Fruit fly (Drosophila melanogaster): ENCODE measurements around the gene CG17078.

Gene CG17078

DNA sequence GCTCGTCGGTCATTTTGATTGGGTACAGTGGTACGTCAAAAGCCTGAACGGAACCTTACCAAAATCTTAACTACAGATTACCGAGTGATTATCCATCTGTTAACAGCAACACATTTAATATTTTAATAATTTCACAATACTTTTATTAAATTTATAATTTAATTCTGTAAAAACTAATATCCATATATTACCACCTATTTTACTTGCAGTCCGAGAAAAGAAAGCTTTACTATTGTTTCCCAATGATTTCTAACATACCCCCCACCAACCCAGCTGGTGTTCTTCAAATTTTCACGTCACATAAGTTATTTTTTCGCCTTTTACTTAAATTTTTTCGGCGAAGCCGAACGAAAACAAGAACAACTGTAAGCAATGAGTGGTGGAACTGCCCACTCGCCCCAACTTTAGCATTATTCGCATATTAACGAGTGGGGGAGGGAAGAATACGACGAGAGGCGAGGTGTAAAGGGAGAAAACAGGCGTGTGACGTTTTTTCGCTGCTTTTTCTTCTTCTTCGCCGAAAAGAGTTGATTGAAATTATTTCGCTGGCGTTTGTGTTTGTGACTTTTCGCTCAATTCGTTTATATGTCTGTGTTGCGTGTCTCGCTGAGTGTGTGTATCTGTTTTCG is 30.1 kb downstream of the CG17078 start (continued):
- TF ChIP-seq CG10321 (GFP tag; IDR thresholded peaks at IDR 0.05) (no peak), D19B (GFP tag; optimal IDR thresholded peaks at IDR 0.05) (peak; percentile 73), her (GFP tag; optimal IDR thresholded peaks at IDR 0.05) (no peak), sim (GFP tag; IDR thresholded peaks at IDR 0.05) (no peak), CG16813 (GFP tag; IDR thresholded peaks at IDR 0.05; ENCODE audit: partially characterized antibody) (no peak), CG13123 (GFP tag; optimal IDR thresholded peaks at IDR 0.05) (no peak), Dll (GFP tag; IDR thresholded peaks at IDR 0.05; ENCODE audit: partially characterized antibody) (no peak), E2f1 (GFP tag; IDR thresholded peaks at IDR 0.05) (peak; percentile 38; the same call in 1 of the 2 replicates)

DNA sequence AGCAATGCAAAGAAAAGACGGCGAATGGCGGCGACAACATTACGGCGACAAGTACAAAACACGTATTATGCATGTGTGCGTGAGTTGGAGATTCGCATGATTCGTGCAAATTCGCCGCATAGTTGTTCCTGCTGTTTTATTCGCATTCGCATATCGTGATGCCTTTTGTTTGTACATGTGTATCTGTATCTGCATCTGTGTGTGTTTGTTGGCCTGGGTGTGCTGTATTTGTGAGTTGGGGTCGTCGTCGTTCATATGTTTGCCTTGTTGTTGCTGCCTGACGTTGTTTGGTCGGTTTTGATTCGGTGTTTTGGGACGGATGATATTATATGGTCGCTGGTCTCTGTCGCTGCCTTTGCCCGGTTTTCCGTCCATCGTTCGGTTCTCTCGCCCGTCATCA is 30.6 kb downstream of the CG17078 start:
- TF ChIP-seq CG11247 (GFP tag; IDR thresholded peaks at IDR 0.05) (no peak), cas (GFP tag; IDR thresholded peaks at IDR 0.05) (no peak), D (optimal IDR thresholded peaks at IDR 0.05) (peak; percentile 28), D (GFP tag; optimal IDR thresholded peaks at IDR 0.05) (no peak), CG34224 (GFP tag; IDR thresholded peaks at IDR 0.05; ENCODE audit: partially characterized antibody) (peak; percentile 7; the same call in 1 of the 3 replicates), cg (GFP tag; optimal IDR thresholded peaks at IDR 0.05) (peak; percentile 60), Opbp (GFP tag; IDR thresholded peaks at IDR 0.05; ENCODE audit: partially characterized antibody) (no peak), CG16863 (GFP tag; optimal IDR thresholded peaks at IDR 0.05) (no peak), knrl (GFP tag; IDR thresholded peaks at IDR 0.05; ENCODE audit: partially characterized antibody) (no peak), row (GFP tag; IDR thresholded peaks at IDR 0.05) (no peak), Bdp1 (GFP tag; optimal IDR thresholded peaks at IDR 0.05) (no peak), CG16779 (GFP tag; IDR thresholded peaks at IDR 0.05) (no peak), CG17612 (GFP tag; IDR thresholded peaks at IDR 0.05) (no peak), rib (GFP tag; IDR thresholded peaks at IDR 0.05) (peak; percentile 61; the same call in 1 of the 2 replicates), HLH54F (GFP tag; optimal IDR thresholded peaks at IDR 0.05) (no peak), Nf-YA (GFP tag; IDR thresholded peaks at IDR 0.05) (no peak), E2f2 (GFP tag; IDR thresholded peaks at IDR 0.05) (no peak), MBD-R2 (GFP tag; IDR thresholded peaks at IDR 0.05) (no peak), chinmo (GFP tag; IDR thresholded peaks at IDR 0.05; ENCODE audit: partially characterized antibody) (peak; percentile 70; the same call in 2 of the 4 replicates), CG9797 (GFP tag; optimal IDR thresholded peaks at IDR 0.05) (no peak), CG42726 (GFP tag; IDR thresholded peaks at IDR 0.05; ENCODE audit: partially characterized antibody) (no peak), Bgb (GFP tag; IDR thresholded peaks at IDR 0.05; ENCODE audit: partially characterized antibody) (no peak), ab (GFP tag; optimal IDR thresholded peaks at IDR 0.05) (no peak), Bteb2 (GFP tag; optimal IDR thresholded peaks at IDR 0.05) (no peak), Fer1 (GFP tag; optimal IDR thresholded peaks at IDR 0.05) (no peak), Lim3 (GFP tag; IDR thresholded peaks at IDR 0.05) (no peak), Dip2 (GFP tag; IDR thresholded peaks at IDR 0.05) (no peak), usp (GFP tag; optimal IDR thresholded peaks at IDR 0.05) (no peak), Elba2 (GFP tag; optimal IDR thresholded peaks at IDR 0.05) (no peak), hbn (GFP tag; IDR thresholded peaks at IDR 0.05; ENCODE audit: partially characterized antibody) (peak; percentile 16; the same call in 1 of the 2 replicates), CG6765 (GFP tag; optimal IDR thresholded peaks at IDR 0.05) (no peak), CG8478 (optimal IDR thresholded peaks at IDR 0.05) (no peak), CG7745 (tag; optimal IDR thresholded peaks at IDR 0.05) (no peak), pum (GFP tag; optimal IDR thresholded peaks at IDR 0.05) (no peak), CG10147 (GFP tag; optimal IDR thresholded peaks at IDR 0.05) (no peak), vvl (GFP tag; IDR thresholded peaks at IDR 0.05) (no peak), twi (tag; optimal IDR thresholded peaks at IDR 0.05) (no peak), CG2129 (GFP tag; IDR thresholded peaks at IDR 0.05; ENCODE audit: partially characterized antibody) (0 out of 2 replicates have a peak, but pooled peaks have one; percentile 19), unpg (GFP tag; optimal IDR thresholded peaks at IDR 0.05) (no peak), CG30431 (GFP tag; optimal IDR thresholded peaks at IDR 0.05) (no peak), CG11398 (GFP tag; optimal IDR thresholded peaks at IDR 0.05) (no peak), zen (tag; optimal IDR thresholded peaks at IDR 0.05) (no peak)
